Worm (Caenorhabditis elegans) whole organism, L4 larva: Measurements from ENCODE around the gene F59E12.6.

Experiments used
- F26F4.8 ChIP-seq: fragments of 200-800 bp; sonication (Bioruptor generic); conservative IDR thresholded peaks from 2 replicates; pipeline ENCODE4 v1.3.6; 2022; ENCODE audit warnings: missing genetic modification characterization, missing compliant biosample characterization
- F37D6.2 ChIP-seq: sonication (generic microtip); optimal IDR thresholded peaks from 2 replicates; lab custom pipeline; 2016; ENCODE audit warnings: mild to moderate bottlenecking, missing genetic modification characterization, missing compliant biosample characterization
- F49E8.2 ChIP-seq: sonication (generic microtip); optimal IDR thresholded peaks from 2 replicates; lab custom pipeline; 2016; ENCODE audit warnings: missing compliant biosample characterization, mild to moderate bottlenecking, missing genetic modification characterization, borderline replicate concordance
- R02D3.7 ChIP-seq: fragments of 150-350 bp; sonication (generic microtip); optimal IDR thresholded peaks from 3 replicates; lab custom pipeline; 2014; ENCODE audit warnings: missing biosample characterization, missing genetic modification characterization
- T20F7.1 ChIP-seq: fragments of 200-800 bp; sonication (Bioruptor generic); optimal IDR thresholded peaks from 2 replicates; lab custom pipeline; 2018; ENCODE audit warnings: mild to moderate bottlenecking, missing genetic modification characterization, missing compliant biosample characterization
- Y5F2A.4 ChIP-seq: fragments of 200-800 bp; sonication (Bioruptor generic); optimal IDR thresholded peaks from 2 replicates; lab custom pipeline; 2018; ENCODE audit warnings: mild to moderate bottlenecking, missing genetic modification characterization, missing compliant biosample characterization
- ZK337.2 ChIP-seq: fragments of 200-800 bp; sonication (Bioruptor generic); IDR thresholded peaks from 2 replicates; pipeline ENCODE4 v1.3.6; 2022; ENCODE audit warnings: missing genetic modification reagents, missing genetic modification characterization, missing compliant biosample characterization
- ZK546.5 ChIP-seq, 2 experiments: sonication (generic microtip); optimal IDR thresholded peaks; 2 replicates each; lab custom pipeline; 2017; ENCODE audit warnings: missing biosample characterization in 2 of 2, missing genetic modification characterization in 2 of 2
- aha-1 ChIP-seq: fragments of 150-350 bp; peaks from one replicate; lab custom pipeline; 2014; ENCODE audit warnings: missing biosample characterization, missing genetic modification characterization
- ceh-20 ChIP-seq: fragments of 200-800 bp; sonication (Bioruptor generic); IDR thresholded peaks from 2 replicates; pipeline ENCODE4 v1.3.6; 2022; ENCODE audit warnings: missing genetic modification reagents, missing genetic modification characterization, missing compliant biosample characterization
- ceh-28 ChIP-seq: fragments of 150-350 bp; optimal IDR thresholded peaks from 2 replicates; lab custom pipeline; 2014; ENCODE audit warnings: missing biosample characterization, missing genetic modification reagents, missing genetic modification characterization
- ceh-32 ChIP-seq: sonication (generic microtip); optimal IDR thresholded peaks from 2 replicates; lab custom pipeline; 2016; ENCODE audit warnings: mild to moderate bottlenecking, missing genetic modification characterization, missing compliant biosample characterization; ENCODE audit not compliant: poor library complexity
- cey-2 ChIP-seq: sonication (generic microtip); optimal IDR thresholded peaks from 3 replicates; lab custom pipeline; 2017; ENCODE audit warnings: missing genetic modification characterization, mild to moderate bottlenecking, missing compliant biosample characterization, antibody characterized with exemption, borderline replicate concordance; ENCODE audit not compliant: insufficient read depth
- daf-16 ChIP-seq, 3 experiments: sonication (generic microtip); optimal IDR thresholded peaks; 2 replicates each; lab custom pipeline; 2016 to 2017; ENCODE audit warnings: missing genetic modification characterization in 3 of 3, missing genetic modification reagents in 3 of 3, mild to moderate bottlenecking in 2 of 3, missing compliant biosample characterization in 2 of 3, missing biosample characterization in 1 of 3, moderate library complexity in 1 of 3
- dmd-6 ChIP-seq: fragments of 200-800 bp; sonication (Bioruptor generic); IDR thresholded peaks from 2 replicates; pipeline ENCODE4 v1.3.6; 2022; ENCODE audit warnings: missing genetic modification reagents, missing genetic modification characterization, missing compliant biosample characterization
- dve-1 ChIP-seq: sonication (generic microtip); optimal IDR thresholded peaks from 2 replicates; lab custom pipeline; 2017; ENCODE audit warnings: antibody characterized with exemption, mild to moderate bottlenecking, missing genetic modification characterization, missing compliant biosample characterization; ENCODE audit not compliant: insufficient read depth
- fkh-10 ChIP-seq: fragments of 150-350 bp; optimal IDR thresholded peaks from 2 replicates; lab custom pipeline; 2014; ENCODE audit warnings: missing biosample characterization, missing genetic modification reagents, missing genetic modification characterization
- hlh-11 ChIP-seq: fragments of 200-800 bp; sonication (Bioruptor generic); optimal IDR thresholded peaks from 2 replicates; lab custom pipeline; 2018; ENCODE audit warnings: mild to moderate bottlenecking, missing genetic modification characterization, missing compliant biosample characterization
- lim-7 ChIP-seq: fragments of 200-800 bp; sonication (Bioruptor generic); IDR thresholded peaks from 2 replicates; pipeline ENCODE4 v1.3.6; 2022; ENCODE audit warnings: missing genetic modification characterization, missing compliant biosample characterization
- lin-1 ChIP-seq: fragments of 200-800 bp; sonication (Bioruptor generic); IDR thresholded peaks from 2 replicates; pipeline ENCODE4 v1.3.6; 2022; ENCODE audit warnings: missing genetic modification reagents, missing genetic modification characterization, missing compliant biosample characterization
- lin-38 ChIP-seq: fragments of 200-800 bp; sonication (Bioruptor generic); IDR thresholded peaks from 2 replicates; pipeline ENCODE4 v1.3.6; 2022; ENCODE audit warnings: missing genetic modification reagents, missing genetic modification characterization, missing compliant biosample characterization
- lin-39 ChIP-seq: fragments of 150-350 bp; optimal IDR thresholded peaks from 2 replicates; lab custom pipeline; 2014; ENCODE audit warnings: missing biosample characterization, missing genetic modification reagents, missing genetic modification characterization
- lsy-2 ChIP-seq, 2 experiments: fragments of 150-350 bp in 1 of 2; sonication (generic microtip) in 1 of 2; optimal IDR thresholded peaks; 2 replicates each; lab custom pipeline; 2014 to 2017; ENCODE audit warnings: missing biosample characterization in 2 of 2, missing genetic modification characterization in 2 of 2
- madf-9 ChIP-seq: fragments of 200-800 bp; sonication (Bioruptor generic); conservative IDR thresholded peaks from 2 replicates; pipeline ENCODE4 v1.3.6; 2022; ENCODE audit warnings: missing genetic modification reagents, missing genetic modification characterization, missing compliant biosample characterization
- mdl-1 ChIP-seq, 2 experiments: fragments of 150-350 bp in 1 of 2; sonication (generic microtip) in 1 of 2; optimal IDR thresholded peaks; 2 replicates each; lab custom pipeline; 2014 to 2017; ENCODE audit warnings: missing biosample characterization in 2 of 2, missing genetic modification characterization in 2 of 2
- mep-1 ChIP-seq: fragments of 150-350 bp; sonication (generic microtip); optimal IDR thresholded peaks from 3 replicates; lab custom pipeline; 2014; ENCODE audit warnings: missing biosample characterization, missing genetic modification characterization
- mxl-2 ChIP-seq: fragments of 200-800 bp; sonication (Bioruptor generic); conservative IDR thresholded peaks from 2 replicates; pipeline ENCODE4 v1.3.6; 2022; ENCODE audit warnings: missing genetic modification reagents, missing genetic modification characterization, missing compliant biosample characterization
- mxl-3 ChIP-seq: fragments of 200-800 bp; sonication (Bioruptor generic); optimal IDR thresholded peaks from 2 replicates; lab custom pipeline; 2018; ENCODE audit warnings: mild to moderate bottlenecking, missing genetic modification characterization, missing compliant biosample characterization
- nhr-10 ChIP-seq: fragments of 150-350 bp; optimal IDR thresholded peaks from 2 replicates; lab custom pipeline; 2014; ENCODE audit warnings: missing biosample characterization, missing genetic modification characterization
- nhr-237 ChIP-seq: sonication (generic microtip); optimal IDR thresholded peaks from 2 replicates; lab custom pipeline; 2017; ENCODE audit warnings: missing biosample characterization, missing genetic modification characterization
- nhr-25 ChIP-seq: sonication (generic microtip); optimal IDR thresholded peaks from 2 replicates; lab custom pipeline; 2017; ENCODE audit warnings: missing genetic modification characterization, mild to moderate bottlenecking, missing compliant biosample characterization, antibody characterized with exemption, moderate library complexity, borderline replicate concordance; ENCODE audit not compliant: insufficient read depth
- nhr-28 ChIP-seq: fragments of 150-350 bp; optimal IDR thresholded peaks from 2 replicates; lab custom pipeline; 2014; ENCODE audit warnings: missing biosample characterization, missing genetic modification characterization
- nhr-48 ChIP-seq: sonication (generic microtip); optimal IDR thresholded peaks from 2 replicates; lab custom pipeline; 2016; ENCODE audit warnings: mild to moderate bottlenecking, missing genetic modification characterization, missing compliant biosample characterization
- nhr-6 ChIP-seq: fragments of 150-350 bp; optimal IDR thresholded peaks from 2 replicates; lab custom pipeline; 2014; ENCODE audit warnings: missing biosample characterization, missing genetic modification characterization
- nhr-76 ChIP-seq: fragments of 150-350 bp; optimal IDR thresholded peaks from 2 replicates; lab custom pipeline; 2014; ENCODE audit warnings: missing biosample characterization, missing genetic modification characterization
- nhr-77 ChIP-seq: fragments of 150-350 bp; optimal IDR thresholded peaks from 2 replicates; lab custom pipeline; 2014; ENCODE audit warnings: missing biosample characterization, missing genetic modification characterization
- php-3 ChIP-seq: fragments of 200-800 bp; sonication (Bioruptor generic); IDR thresholded peaks from 2 replicates; pipeline ENCODE4 v1.3.6; 2022; ENCODE audit warnings: missing genetic modification reagents, missing genetic modification characterization, missing compliant biosample characterization
- pqm-1 ChIP-seq: sonication (generic microtip); optimal IDR thresholded peaks from 2 replicates; lab custom pipeline; 2017; ENCODE audit warnings: missing biosample characterization, missing genetic modification characterization
- snpc-4 ChIP-seq: fragments of 150-350 bp; optimal IDR thresholded peaks from 2 replicates; lab custom pipeline; 2014; ENCODE audit warnings: missing biosample characterization, missing genetic modification characterization
- tra-1 ChIP-seq: fragments of 200-800 bp; sonication (Bioruptor generic); IDR thresholded peaks from 2 replicates; pipeline ENCODE4 v1.3.6; 2022; ENCODE audit warnings: missing genetic modification reagents, missing genetic modification characterization, missing compliant biosample characterization
- unc-39 ChIP-seq: sonication (generic microtip); optimal IDR thresholded peaks from 2 replicates; lab custom pipeline; 2017; ENCODE audit warnings: missing biosample characterization, missing genetic modification characterization
- unc-62 ChIP-seq, 3 experiments: fragments of 150-350 bp in 1 of 3; sonication (generic microtip); optimal IDR thresholded peaks in 2 of 3; peaks in 1 of 3; 1 replicate in 1 of 3; 2 replicates in 2 of 3; lab custom pipeline; 2014 to 2017; ENCODE audit warnings: missing biosample characterization in 3 of 3, missing genetic modification characterization in 3 of 3, missing genetic modification reagents in 3 of 3, missing genotype in 1 of 3
- zag-1 ChIP-seq: fragments of 150-350 bp; optimal IDR thresholded peaks from 2 replicates; lab custom pipeline; 2014; ENCODE audit warnings: missing biosample characterization, missing genetic modification characterization
- ztf-11 ChIP-seq: fragments of 150-350 bp; optimal IDR thresholded peaks from 2 replicates; lab custom pipeline; 2014; ENCODE audit warnings: missing biosample characterization, missing genetic modification characterization

F59E12.6 gene

DNA sequence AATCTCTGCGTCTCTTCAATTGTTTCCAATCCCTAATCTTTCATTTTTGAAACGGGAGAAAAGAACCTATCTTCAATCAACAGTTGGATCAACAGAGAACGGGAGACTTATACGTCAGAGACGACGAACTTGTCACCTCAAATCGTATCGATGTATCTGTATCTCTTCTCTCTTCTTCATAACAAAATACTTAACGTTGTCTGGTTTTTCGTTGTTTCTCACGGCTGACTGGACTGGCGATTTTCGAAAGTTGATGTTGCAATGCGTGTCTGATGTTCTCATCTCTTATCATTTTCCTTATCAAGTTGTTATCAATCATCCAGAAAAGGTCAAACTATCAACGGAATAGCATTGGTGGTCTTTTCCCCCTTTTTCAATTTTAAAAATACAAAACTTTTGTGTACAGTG lies 25.2 kb downstream of the F59E12.6 start:
- peak; percentile 68 for TF ChIP-seq dve-1 (tag; lab: Kevin White, UChicago)
- 0 out of 2 replicates have a peak, but pooled peaks have one; percentile 5 for TF ChIP-seq tra-1 (GFP tag; lab: Robert Waterston, UW)
- peak; percentile 72 for TF ChIP-seq mep-1 (tag; lab: Kevin White, UChicago)
- no peak for TF ChIP-seq ceh-32 (tag; lab: Kevin White, UChicago)
- TF ChIP-seq daf-16 (GFP tag; optimal IDR thresholded peaks at IDR 0.05; lab: Kevin White, UChicago), result no peak
- peak; percentile 60 for TF ChIP-seq daf-16 (tag; optimal IDR thresholded peaks at IDR 0.05; lab: Kevin White, UChicago)
- TF ChIP-seq hlh-11, result peak; percentile 90
- TF ChIP-seq nhr-28 (tag; lab: Kevin White, UChicago), result peak; percentile 93
- no peak for TF ChIP-seq Y5F2A.4 (GFP tag; lab: Kevin White, UChicago)
- TF ChIP-seq pqm-1 (tag; lab: Kevin White, UChicago), result peak; percentile 62
- no peak for TF ChIP-seq F26F4.8 (GFP tag; lab: Robert Waterston, UW)
- TF ChIP-seq aha-1 (tag; lab: Kevin White, UChicago), result peak; percentile 98
- TF ChIP-seq T20F7.1 (GFP tag; lab: Kevin White, UChicago), result no peak
- no peak for TF ChIP-seq ceh-20 (GFP tag; lab: Robert Waterston, UW)
- no peak for TF ChIP-seq snpc-4 (tag; lab: Kevin White, UChicago)
- TF ChIP-seq dmd-6, result peak; percentile 63
- TF ChIP-seq nhr-76 (tag; lab: Kevin White, UChicago), result peak; percentile 51
- peak; percentile 47 for TF ChIP-seq nhr-6
- no peak for TF ChIP-seq R02D3.7 (tag; lab: Kevin White, UChicago)
- peak; percentile 21 for TF ChIP-seq nhr-237
- TF ChIP-seq mdl-1 (tag; optimal IDR thresholded peaks at IDR 0.05; lab: Kevin White, UChicago), result peak; percentile 27 to 84
- peak; percentile 21 for TF ChIP-seq ceh-28 (tag; lab: Kevin White, UChicago)
- peak in 1 of 2 experiments; percentile 98 for TF ChIP-seq unc-62 (GFP tag; optimal IDR thresholded peaks at IDR 0.05 in 1 of 2; lab: Kevin White, UChicago)
- no peak for TF ChIP-seq unc-62 (tag; optimal IDR thresholded peaks at IDR 0.05; lab: Kevin White, UChicago)
- TF ChIP-seq mxl-3 (GFP tag; lab: Kevin White, UChicago), result peak; percentile 58
- TF ChIP-seq F37D6.2, result no peak
- no peak for TF ChIP-seq mxl-2 (GFP tag; lab: Robert Waterston, UW)
- TF ChIP-seq ZK546.5 (tag; optimal IDR thresholded peaks at IDR 0.05; lab: Kevin White, UChicago), result no peak
- peak; percentile 41 for TF ChIP-seq cey-2 (tag; lab: Kevin White, UChicago)
- TF ChIP-seq lin-38 (GFP tag; lab: Robert Waterston, UW), result no peak
- peak; percentile 23 to 45 for TF ChIP-seq lsy-2 (tag; optimal IDR thresholded peaks at IDR 0.05; lab: Kevin White, UChicago)
- no peak for TF ChIP-seq ztf-11
- TF ChIP-seq php-3 (GFP tag; lab: Robert Waterston, UW), result peak; percentile 41; the same call in 1 of the 2 replicates
- TF ChIP-seq lin-1, result no peak
- TF ChIP-seq unc-39, result no peak
- TF ChIP-seq nhr-48 (tag; lab: Kevin White, UChicago), result peak; percentile 91
- TF ChIP-seq nhr-10 (tag; lab: Kevin White, UChicago), result peak; percentile 86
- no peak for TF ChIP-seq zag-1
- peak; percentile 66 for TF ChIP-seq nhr-77 (tag; lab: Kevin White, UChicago)
- no peak for TF ChIP-seq ZK337.2 (GFP tag; lab: Robert Waterston, UW)
- no peak for TF ChIP-seq fkh-10 (GFP tag; lab: Kevin White, UChicago)
- TF ChIP-seq, all 104 proteins: peak for 22

ce11 chrII:5604441-5604840 lies 26.3 kb downstream of the F59E12.6 start:
- no peak for TF ChIP-seq ZK546.5 (tag; optimal IDR thresholded peaks at IDR 0.05; lab: Kevin White, UChicago)
- no peak for TF ChIP-seq F49E8.2 (tag; lab: Kevin White, UChicago)
- TF ChIP-seq mep-1 (tag; lab: Kevin White, UChicago), result no peak
- TF ChIP-seq madf-9 (GFP tag; lab: Robert Waterston, UW), result no peak
- no peak for TF ChIP-seq nhr-25 (tag; lab: Kevin White, UChicago)
- no peak for TF ChIP-seq nhr-76 (tag; lab: Kevin White, UChicago)
- TF ChIP-seq lin-39 (tag; lab: Kevin White, UChicago), result no peak
- TF ChIP-seq lim-7, result no peak
- no peak for TF ChIP-seq lin-38 (GFP tag; lab: Robert Waterston, UW)
